Worm (Caenorhabditis elegans) whole organism, late embryonic: Measurements from ENCODE around the gene sel-12.

ENCODE experiments used
- ama-1 ChIP-seq: fragments of 150-350 bp; optimal IDR thresholded peaks from 2 replicates; lab custom pipeline; 2014
- pha-4 ChIP-seq: fragments of 150-350 bp; optimal IDR thresholded peaks from 2 replicates; lab custom pipeline; 2018; ENCODE audit warnings: missing biosample characterization, missing genetic modification reagents, missing genetic modification characterization
- tbx-2 ChIP-seq: sonication (generic microtip); optimal IDR thresholded peaks from 2 replicates; lab custom pipeline; 2016; ENCODE audit warnings: missing genetic modification characterization, missing compliant biosample characterization

- TF ChIP-seq pha-4 (tag; lab: Kevin White, UChicago) (no peak), ama-1 (lab: Kevin White, UChicago) (no peak), tbx-2 (tag; lab: Kevin White, UChicago) (no peak)
These were observed 32.2 kb downstream of the sel-12 start for ce11 chrX:947885-948284.
